Worm (Caenorhabditis elegans): ENCODE results near the gene ral-1.

DNA sequence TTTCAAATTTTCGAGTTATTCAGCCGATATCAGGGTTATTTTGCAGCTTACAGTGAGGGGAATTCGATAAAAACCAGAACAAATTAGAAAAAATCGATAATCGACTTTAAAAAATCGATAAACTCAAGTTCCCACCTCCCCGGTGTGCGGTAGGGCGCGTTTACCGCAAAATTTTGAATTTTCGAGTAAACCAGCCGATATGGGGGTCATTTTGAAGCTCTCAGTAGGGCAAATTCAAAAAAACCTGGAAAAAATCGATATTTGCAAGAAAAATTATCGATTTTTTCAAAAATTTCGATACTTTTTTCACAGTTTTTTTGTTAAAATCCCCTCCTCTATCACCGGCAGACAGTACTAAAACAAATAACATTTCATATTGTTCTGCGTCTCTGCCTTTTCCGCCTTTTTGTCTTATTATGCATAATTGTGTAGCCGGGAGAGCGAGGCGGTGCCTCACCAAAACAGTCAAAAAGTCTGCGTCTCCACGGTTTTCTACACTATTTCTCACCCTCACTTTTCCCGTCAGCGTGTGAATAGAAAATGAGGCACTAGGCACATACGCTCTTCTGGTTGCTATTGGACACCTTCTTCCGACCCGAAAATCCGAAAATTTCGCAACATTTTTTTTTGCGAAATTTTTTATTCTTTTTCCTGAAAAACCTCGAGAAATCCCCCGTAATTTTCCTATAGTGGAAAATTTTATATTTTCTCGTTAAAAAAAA, at the start of gene ral-1:
- no peak for TF ChIP-seq flt-1 (GFP tag; IDR thresholded peaks at IDR 0.05)
- TF ChIP-seq ztf-29 (GFP tag; IDR thresholded peaks at IDR 0.05), result no peak
- no peak for TF ChIP-seq ref-1 (GFP tag; conservative IDR thresholded peaks at IDR 0.05)
- TF ChIP-seq ztf-23 (GFP tag; IDR thresholded peaks at IDR 0.05), result no peak
- no peak for TF ChIP-seq klf-2 (GFP tag; conservative IDR thresholded peaks at IDR 0.05)

All from whole organism, midembryonic.